Worm (Caenorhabditis elegans): ENCODE measurements around the gene nlp-3.

nlp-3 gene

DNA sequence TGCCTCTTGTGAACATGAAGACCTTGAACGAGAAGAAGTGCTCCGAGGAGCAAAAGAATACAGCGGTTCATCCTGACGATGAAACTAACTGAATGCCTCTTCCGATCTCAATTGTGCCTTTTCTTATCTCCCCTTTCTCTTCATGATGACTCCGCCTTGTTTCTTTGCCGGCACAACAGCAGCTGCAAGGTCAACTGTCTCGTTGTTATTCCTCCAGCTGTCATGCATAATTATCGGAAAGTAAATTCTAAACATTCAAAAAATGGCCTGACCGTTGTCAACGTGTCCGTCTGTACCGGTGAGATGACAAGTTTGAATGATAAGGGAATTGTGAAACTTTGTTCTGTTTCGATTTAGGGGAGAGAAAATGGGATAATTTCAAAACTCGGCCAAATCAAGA is 43.1 kb upstream of the nlp-3 start, which contains the start of gene asp-4:
asp-4 (minus strand) TSS at position 106 of the 400 bp plus-strand sequence.
- TF ChIP-seq F13H6.1 (tag; optimal IDR thresholded peaks at IDR 0.05) (no peak), pqm-1 (tag; optimal IDR thresholded peaks at IDR 0.05) (no peak), hlh-15 (tag; optimal IDR thresholded peaks at IDR 0.05) (no peak), ceh-31 (tag; optimal IDR thresholded peaks at IDR 0.05) (no peak), nfya-1 (tag; optimal IDR thresholded peaks at IDR 0.05) (no peak), ahr-1 (tag; optimal IDR thresholded peaks at IDR 0.05) (no peak), pha-2 (tag; optimal IDR thresholded peaks at IDR 0.05) (no peak), nhr-232 (tag; optimal IDR thresholded peaks at IDR 0.05) (no peak), tbx-2 (tag; optimal IDR thresholded peaks at IDR 0.05) (no peak), syd-9 (tag; optimal IDR thresholded peaks at IDR 0.05) (no peak), npax-4 (tag; optimal IDR thresholded peaks at IDR 0.05) (no peak), pha-4 (tag; optimal IDR thresholded peaks at IDR 0.05) (no peak), che-1 (tag; optimal IDR thresholded peaks at IDR 0.05) (no peak), gmeb-2 (tag; optimal IDR thresholded peaks at IDR 0.05) (no peak), pag-3 (tag; optimal IDR thresholded peaks at IDR 0.05; ENCODE audit: borderline replicate concordance) (no peak), ama-1 (optimal IDR thresholded peaks at IDR 0.05) (no peak), dmd-4 (tag; optimal IDR thresholded peaks at IDR 0.05; ENCODE audit: borderline replicate concordance) (no peak), sox-2 (GFP tag; IDR thresholded peaks at IDR 0.05) (no peak)

DNA sequence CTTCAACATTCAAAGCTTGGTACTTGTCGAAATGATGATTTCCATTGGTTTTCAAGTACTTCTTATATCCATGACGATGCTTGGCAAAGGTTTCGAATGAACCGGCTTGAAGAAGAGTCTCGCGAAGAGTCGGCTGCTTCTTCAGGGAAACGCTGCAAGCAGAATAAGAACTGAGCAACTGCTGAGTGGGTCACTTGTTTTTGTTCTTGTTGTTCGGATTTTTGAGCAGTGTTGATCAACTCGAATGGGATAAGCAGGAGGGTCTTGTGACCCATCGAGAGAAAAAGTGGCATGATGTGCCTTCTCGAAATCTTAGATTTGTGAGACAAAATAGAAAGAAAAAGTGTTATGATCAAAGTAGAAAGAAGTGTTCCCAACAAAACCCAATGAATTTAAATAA is 42.4 kb upstream of the nlp-3 start:
- no peak for TF ChIP-seq ttx-3 (tag; optimal IDR thresholded peaks at IDR 0.05)
- no peak for TF ChIP-seq pha-2 (tag; optimal IDR thresholded peaks at IDR 0.05)
- TF ChIP-seq elt-2 (tag; optimal IDR thresholded peaks at IDR 0.05): no peak
- TF ChIP-seq elt-4 (tag; optimal IDR thresholded peaks at IDR 0.05): no peak
- TF ChIP-seq fkh-10 (GFP tag; optimal IDR thresholded peaks at IDR 0.05): no peak
- no peak for TF ChIP-seq ets-4 (tag; optimal IDR thresholded peaks at IDR 0.05)
- no peak for TF ChIP-seq F13H6.1 (tag; optimal IDR thresholded peaks at IDR 0.05)
- no peak for TF ChIP-seq pha-4 (tag; optimal IDR thresholded peaks at IDR 0.05)
- no peak for TF ChIP-seq T23F11.4 (GFP tag; optimal IDR thresholded peaks at IDR 0.05)
- TF ChIP-seq hlh-30 (tag; optimal IDR thresholded peaks at IDR 0.05; ENCODE audit: insufficient read depth): no peak
- TF ChIP-seq ceh-45 (GFP tag; IDR thresholded peaks at IDR 0.05): no peak
- TF ChIP-seq ceh-22 (tag; optimal IDR thresholded peaks at IDR 0.05): no peak
- no peak for TF ChIP-seq pax-1 (tag; optimal IDR thresholded peaks at IDR 0.05)

- TF ChIP-seq ama-1 (optimal IDR thresholded peaks at IDR 0.05) (no peak), ttx-3 (tag; optimal IDR thresholded peaks at IDR 0.05) (no peak), dmd-4 (tag; optimal IDR thresholded peaks at IDR 0.05; ENCODE audit: borderline replicate concordance) (no peak), hlh-8 (tag; optimal IDR thresholded peaks at IDR 0.05) (no peak), pax-1 (tag; optimal IDR thresholded peaks at IDR 0.05) (no peak), F13H6.1 (tag; optimal IDR thresholded peaks at IDR 0.05) (no peak), lim-6 (tag; optimal IDR thresholded peaks at IDR 0.05) (no peak), pros-1 (tag; optimal IDR thresholded peaks at IDR 0.05) (no peak), hlh-15 (tag; optimal IDR thresholded peaks at IDR 0.05) (no peak), lin-11 (tag; optimal IDR thresholded peaks at IDR 0.05) (no peak), hlh-30 (tag; optimal IDR thresholded peaks at IDR 0.05; ENCODE audit: insufficient read depth) (no peak), unc-3 (GFP tag; conservative IDR thresholded peaks at IDR 0.05) (no peak), unc-3 (tag; optimal IDR thresholded peaks at IDR 0.05) (no peak), ceh-9 (tag; optimal IDR thresholded peaks at IDR 0.05) (no peak), ceh-22 (tag; optimal IDR thresholded peaks at IDR 0.05) (no peak)
These were observed 39.7 kb upstream of the nlp-3 start for ce11 chrX:13217940-13218339.

- TF ChIP-seq ceh-34 (tag; optimal IDR thresholded peaks at IDR 0.05) (no peak), ceh-19 (GFP tag; optimal IDR thresholded peaks at IDR 0.05) (no peak), odd-2 (tag; optimal IDR thresholded peaks at IDR 0.05) (no peak), hlh-6 (tag; optimal IDR thresholded peaks at IDR 0.05) (no peak), F13H6.1 (tag; optimal IDR thresholded peaks at IDR 0.05) (no peak), ceh-18 (tag; optimal IDR thresholded peaks at IDR 0.05) (no peak), zip-5 (tag; optimal IDR thresholded peaks at IDR 0.05) (no peak), Y22D7AL.16 (tag; optimal IDR thresholded peaks at IDR 0.05) (no peak), dmd-4 (tag; optimal IDR thresholded peaks at IDR 0.05; ENCODE audit: borderline replicate concordance) (no peak), fax-1 (tag; optimal IDR thresholded peaks at IDR 0.05) (no peak), ceh-14 (tag; optimal IDR thresholded peaks at IDR 0.05) (no peak), ceh-9 (tag; optimal IDR thresholded peaks at IDR 0.05) (no peak)
These were observed 38.6 kb upstream of the nlp-3 start, which contains the start of gene R12H7.4 for ce11 chrX:13216802-13217201. R12H7.4 (plus strand) TSS chrX:13217102.

All from whole organism, late embryonic.